Fruit fly (Drosophila melanogaster): ENCODE measurements around the gene CG1161.

CG1161 gene

dm6 chr3R:5327911-5328310 is 27.0 kb upstream of the CG1161 start:
- no peak for TF ChIP-seq CG8478 (optimal IDR thresholded peaks at IDR 0.05)
- no peak for TF ChIP-seq CTCF (optimal IDR thresholded peaks at IDR 0.05)

dm6 chr3R:5330338-5330737 is 24.6 kb upstream of the CG1161 start:
- TF ChIP-seq CG8478 (optimal IDR thresholded peaks at IDR 0.05) (no peak), CTCF (optimal IDR thresholded peaks at IDR 0.05) (no peak)

DNA sequence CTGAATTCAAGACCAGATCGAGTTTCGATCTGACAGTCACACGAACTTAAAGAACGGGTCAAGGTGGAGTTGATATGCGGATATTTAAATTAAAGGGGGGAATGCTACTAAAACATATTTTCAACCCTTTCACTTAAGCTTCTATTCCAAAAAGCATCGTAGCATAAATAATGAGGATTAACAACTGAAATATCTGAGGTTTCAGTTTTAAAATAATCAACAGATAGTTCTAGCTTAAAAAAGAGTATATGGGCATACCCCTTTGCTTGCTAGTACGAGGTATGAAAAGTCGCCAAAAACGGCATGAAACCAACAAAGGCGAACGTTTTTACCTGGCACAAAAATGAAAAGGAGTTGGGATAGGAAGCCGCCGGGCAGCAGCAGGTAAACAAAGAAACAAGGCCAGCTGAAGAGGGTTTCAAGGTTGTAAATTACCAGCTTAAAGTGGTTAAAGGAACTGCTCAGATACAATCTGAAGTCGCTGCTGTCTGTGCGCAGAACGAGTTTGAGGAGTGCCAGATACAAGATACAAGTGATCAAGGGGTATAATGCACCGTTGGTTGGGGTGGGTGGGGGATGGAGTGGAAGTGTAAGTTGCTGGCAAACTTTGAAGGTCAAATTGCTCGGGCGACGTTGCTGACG is 23.0 kb upstream of the CG1161 start:
- TF ChIP-seq CTCF (optimal IDR thresholded peaks at IDR 0.05) (no peak), CG8478 (optimal IDR thresholded peaks at IDR 0.05) (no peak)

- TF ChIP-seq CG8478 (optimal IDR thresholded peaks at IDR 0.05) (no peak), CTCF (optimal IDR thresholded peaks at IDR 0.05) (no peak)
These were observed 8.1 kb upstream of the CG1161 start for dm6 chr3R:5346707-5347323.

- TF ChIP-seq CTCF (optimal IDR thresholded peaks at IDR 0.05): no peak
- no peak for TF ChIP-seq CG8478 (optimal IDR thresholded peaks at IDR 0.05)
These were observed 4.4 kb upstream of the CG1161 start, which contains the start of gene mtd for dm6 chr3R:5350393-5350972. TSS of gene mtd (minus strand) at chr3R:5350443.

DNA sequence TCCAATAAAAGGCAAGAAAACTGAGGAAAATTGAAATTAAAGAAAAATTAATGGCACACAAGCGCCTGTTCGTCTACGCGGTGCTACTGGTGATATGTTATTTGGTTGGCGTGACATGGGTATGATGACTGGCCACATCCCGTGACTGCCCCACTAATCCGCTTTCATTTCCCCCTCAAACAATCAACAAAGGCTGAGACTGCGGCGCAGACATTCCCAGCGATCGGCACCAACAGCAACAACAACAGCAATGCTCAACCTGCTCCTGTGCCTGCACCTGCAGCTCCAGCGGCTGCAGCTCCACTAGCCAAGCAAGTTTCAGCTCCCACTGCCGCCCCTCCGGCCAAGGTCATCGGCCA is 222 bp downstream of the CG1161 start:
- TF ChIP-seq CTCF (optimal IDR thresholded peaks at IDR 0.05) (no peak), CG8478 (optimal IDR thresholded peaks at IDR 0.05) (no peak)

- peak in 1 of 2 experiments; percentile 11 for TF ChIP-seq CTCF (optimal IDR thresholded peaks at IDR 0.05)
- TF ChIP-seq CG8478 (optimal IDR thresholded peaks at IDR 0.05): no peak
These were observed 3.1 kb downstream of the CG1161 start, which contains the start of gene Prosbeta7 for dm6 chr3R:5357935-5358414. TSS of gene Prosbeta7 (minus strand) at chr3R:5358364.

DNA sequence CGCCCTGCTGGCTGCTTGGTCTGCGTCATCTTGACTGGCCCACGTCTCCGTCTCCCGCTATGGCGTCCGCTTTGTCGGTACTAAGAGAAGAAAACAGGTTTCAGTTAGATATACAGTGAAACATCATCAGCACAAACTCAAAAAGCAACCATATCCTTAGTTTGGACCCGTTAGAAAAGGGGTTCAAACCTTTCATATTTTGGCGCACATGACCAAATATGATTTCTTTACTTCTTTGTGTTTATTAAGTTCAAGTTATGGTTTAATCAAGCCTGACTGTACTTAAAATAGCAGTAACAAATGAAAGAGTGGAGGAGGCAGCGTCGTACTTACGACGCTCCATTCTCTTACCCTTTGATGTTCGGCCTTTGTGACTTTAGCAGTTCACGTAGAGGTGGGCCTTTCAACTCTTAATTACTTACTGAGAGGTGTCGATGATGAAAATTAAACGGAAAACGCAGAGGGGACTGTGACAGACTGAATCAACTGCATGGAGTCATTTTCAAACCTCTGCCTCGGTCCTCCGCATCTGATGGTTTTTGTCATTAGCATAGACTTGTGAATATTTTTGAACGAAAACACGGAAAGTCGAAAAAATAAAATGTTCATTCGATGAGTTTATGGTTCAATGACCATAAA is 6.9 kb downstream of the CG1161 start:
- TF ChIP-seq CTCF (optimal IDR thresholded peaks at IDR 0.05): no peak
- TF ChIP-seq CG8478 (optimal IDR thresholded peaks at IDR 0.05): no peak

DNA sequence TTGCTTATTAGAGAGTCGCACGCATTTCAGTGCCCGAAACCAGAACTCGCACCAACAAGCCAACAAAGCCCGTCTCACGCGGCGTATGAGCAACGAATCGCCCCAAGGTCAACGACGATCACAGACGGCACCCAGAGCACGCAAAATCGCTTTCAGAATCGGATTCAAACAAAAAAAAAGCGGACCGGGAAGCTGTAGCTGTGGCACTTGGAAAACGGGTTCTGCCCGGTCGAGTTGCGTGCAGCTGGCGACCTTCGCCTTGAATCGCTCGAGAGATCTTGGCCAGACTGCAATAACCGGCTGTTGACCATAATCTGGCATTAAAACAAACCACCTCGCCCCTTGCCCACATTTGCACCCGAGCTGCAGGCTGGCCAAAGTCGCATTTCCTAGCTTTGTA is 8.5 kb downstream of the CG1161 start:
- TF ChIP-seq CTCF (optimal IDR thresholded peaks at IDR 0.05): no peak

dm6 chr3R:5364539-5365273 is 9.8 kb downstream of the CG1161 start:
- TF ChIP-seq CG8478 (optimal IDR thresholded peaks at IDR 0.05) (no peak), CTCF (optimal IDR thresholded peaks at IDR 0.05) (no peak)

DNA sequence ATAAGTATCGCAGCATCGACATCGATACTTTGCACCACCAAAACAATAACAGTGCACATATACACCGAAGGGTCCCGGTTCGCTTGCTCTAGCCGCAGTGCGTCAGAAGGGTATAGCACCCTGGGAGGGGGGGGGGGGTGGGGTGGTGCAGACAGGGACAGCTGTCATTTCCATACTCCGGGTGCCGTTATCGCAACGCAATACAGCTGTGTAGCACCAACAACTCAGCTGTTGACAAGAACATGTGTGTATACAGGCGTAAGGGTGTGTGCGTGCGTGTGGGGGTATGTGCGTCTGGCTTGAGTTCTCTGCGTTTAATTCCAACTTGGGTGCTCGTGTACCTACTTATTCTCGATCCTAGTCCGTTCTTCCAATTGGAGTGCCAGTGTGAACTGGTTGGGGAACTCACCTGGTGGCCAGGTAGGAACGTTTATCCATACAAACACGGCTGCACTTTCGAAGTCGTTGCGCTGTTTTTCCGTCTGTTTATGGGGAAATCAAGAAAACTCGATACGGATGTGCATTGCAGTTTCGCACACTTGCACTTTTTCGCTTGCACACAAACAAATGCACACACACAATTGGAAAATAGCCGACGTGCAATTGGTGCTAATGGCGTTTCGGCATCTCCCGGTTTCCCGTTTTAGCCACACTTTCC is 12.7 kb downstream of the CG1161 start:
- TF ChIP-seq CG8478 (optimal IDR thresholded peaks at IDR 0.05): no peak
- TF ChIP-seq CTCF (optimal IDR thresholded peaks at IDR 0.05): no peak

DNA sequence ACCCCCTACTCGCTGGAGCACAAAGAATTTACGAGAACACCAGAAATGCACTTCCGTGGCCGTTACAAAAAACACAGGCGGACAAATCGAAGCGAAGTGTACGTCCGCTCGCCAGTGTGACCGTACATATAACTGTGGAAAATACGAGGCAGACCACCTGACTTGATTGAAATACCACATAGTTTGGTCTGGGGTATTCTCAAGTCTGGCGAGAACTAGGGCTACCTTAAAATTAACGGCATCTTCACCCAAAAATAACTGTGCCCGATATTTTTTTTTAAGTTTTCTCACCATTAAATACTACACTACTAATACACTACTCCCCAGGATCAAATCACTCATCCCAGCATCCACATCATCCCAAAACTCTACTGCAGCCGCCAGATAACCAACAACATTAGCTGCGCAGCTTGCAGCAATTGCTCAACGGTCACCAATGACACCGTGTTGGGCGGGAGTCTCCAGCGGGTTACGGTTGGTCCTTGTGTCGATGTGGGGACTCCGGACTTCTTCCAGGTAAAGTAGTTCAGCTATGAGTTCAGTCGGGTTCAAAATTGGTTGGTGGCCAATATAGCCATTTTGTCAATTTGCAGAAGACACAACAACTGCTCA is 13.4 kb downstream of the CG1161 start, which contains the start of gene Cerk:
Gene Cerk, minus strand, starts transcription at position 137 of the 612 bp plus-strand sequence.
- TF ChIP-seq CG8478 (optimal IDR thresholded peaks at IDR 0.05) (no peak), CTCF (optimal IDR thresholded peaks at IDR 0.05) (peak; percentile 20 to 22)

- TF ChIP-seq CTCF (optimal IDR thresholded peaks at IDR 0.05) (no peak), CG8478 (optimal IDR thresholded peaks at IDR 0.05) (no peak)
These were observed 14.7 kb downstream of the CG1161 start, which contains the start of the genes CG31542 and CG34277 for dm6 chr3R:5369490-5370001. TSS of gene CG31542 (plus strand) at chr3R:5369540. TSS of gene CG34277 (plus strand) at chr3R:5369540.

dm6 chr3R:5371563-5371962 is 16.7 kb downstream of the CG1161 start, which contains the start of gene Polr2F:
TSS of gene Polr2F (plus strand) at chr3R:5371795.
- TF ChIP-seq CTCF (optimal IDR thresholded peaks at IDR 0.05): peak in 1 of 2 experiments; percentile 48
- no peak for TF ChIP-seq CG8478 (optimal IDR thresholded peaks at IDR 0.05)

Data from S2 (cell line).